Worm (Caenorhabditis elegans) whole organism, L4 larva: ENCODE measurements around the gene mig-13.

Experiments
- F26F4.8 ChIP-seq: fragments of 200-800 bp; sonication (Bioruptor generic); conservative IDR thresholded peaks from 2 replicates; pipeline ENCODE4 v1.3.6; 2022; ENCODE audit warnings: missing genetic modification characterization, missing compliant biosample characterization
- F44E2.7 ChIP-seq: fragments of 200-800 bp; sonication (Bioruptor generic); IDR thresholded peaks from 2 replicates; pipeline ENCODE4 v2.1.2; 2022; ENCODE audit warnings: missing genetic modification characterization, missing compliant biosample characterization
- R02D3.7 ChIP-seq: fragments of 150-350 bp; sonication (generic microtip); optimal IDR thresholded peaks from 3 replicates; lab custom pipeline; 2014; ENCODE audit warnings: missing biosample characterization, missing genetic modification characterization
- T26A8.4 ChIP-seq: fragments of 200-800 bp; sonication (Bioruptor generic); IDR thresholded peaks from 2 replicates; pipeline ENCODE4 v1.3.6; 2022; ENCODE audit warnings: missing genetic modification characterization, missing compliant biosample characterization
- Y105C5A.15 ChIP-seq: fragments of 200-800 bp; sonication (Bioruptor generic); IDR thresholded peaks from 2 replicates; pipeline ENCODE4 v1.3.6; 2022; ENCODE audit warnings: missing genetic modification characterization, missing compliant biosample characterization
- ZK337.2 ChIP-seq: fragments of 200-800 bp; sonication (Bioruptor generic); IDR thresholded peaks from 2 replicates; pipeline ENCODE4 v1.3.6; 2022; ENCODE audit warnings: missing genetic modification reagents, missing genetic modification characterization, missing compliant biosample characterization
- attf-4 ChIP-seq: sonication (generic microtip); optimal IDR thresholded peaks from 3 replicates; lab custom pipeline; 2017; ENCODE audit warnings: missing biosample characterization, missing genetic modification characterization
- ceh-32 ChIP-seq: sonication (generic microtip); optimal IDR thresholded peaks from 2 replicates; lab custom pipeline; 2016; ENCODE audit warnings: mild to moderate bottlenecking, missing genetic modification characterization, missing compliant biosample characterization; ENCODE audit not compliant: poor library complexity
- ceh-44 ChIP-seq: fragments of 200-800 bp; sonication (Bioruptor generic); IDR thresholded peaks from 2 replicates; pipeline ENCODE4 v1.3.6; 2022; ENCODE audit warnings: missing genetic modification reagents, missing genetic modification characterization, missing compliant biosample characterization
- ceh-82 ChIP-seq: sonication (generic microtip); optimal IDR thresholded peaks from 2 replicates; lab custom pipeline; 2017; ENCODE audit warnings: missing biosample characterization, missing genetic modification characterization
- ctbp-1 ChIP-seq: fragments of 200-800 bp; sonication (Bioruptor generic); IDR thresholded peaks from 2 replicates; pipeline ENCODE4 v1.3.6; 2022; ENCODE audit warnings: missing genetic modification reagents, missing genetic modification characterization, missing compliant biosample characterization
- daf-19 ChIP-seq: fragments of 200-800 bp; sonication (Bioruptor generic); conservative IDR thresholded peaks from 2 replicates; pipeline ENCODE4 v1.3.6; 2022; ENCODE audit warnings: missing genetic modification characterization, missing compliant biosample characterization
- daf-8 ChIP-seq: fragments of 200-800 bp; sonication (Bioruptor generic); IDR thresholded peaks from 2 replicates; pipeline ENCODE4 v1.3.6; 2022; ENCODE audit warnings: missing genetic modification characterization, missing compliant biosample characterization
- dmd-6 ChIP-seq: fragments of 200-800 bp; sonication (Bioruptor generic); IDR thresholded peaks from 2 replicates; pipeline ENCODE4 v1.3.6; 2022; ENCODE audit warnings: missing genetic modification reagents, missing genetic modification characterization, missing compliant biosample characterization
- dmd-8 ChIP-seq: fragments of 200-800 bp; sonication (Bioruptor generic); IDR thresholded peaks from 2 replicates; pipeline ENCODE4 v1.3.6; 2022; ENCODE audit warnings: missing genetic modification characterization, missing compliant biosample characterization
- dmd-9 ChIP-seq: fragments of 200-800 bp; sonication (Bioruptor generic); IDR thresholded peaks from 2 replicates; pipeline ENCODE4 v1.3.6; 2022; ENCODE audit warnings: missing genetic modification reagents, missing genetic modification characterization, missing compliant biosample characterization
- egl-43 ChIP-seq: fragments of 200-800 bp; sonication (Bioruptor generic); IDR thresholded peaks from 2 replicates; pipeline ENCODE4 v1.3.6; 2022; ENCODE audit warnings: missing genetic modification reagents, missing genetic modification characterization, missing compliant biosample characterization
- fkh-10 ChIP-seq: fragments of 150-350 bp; optimal IDR thresholded peaks from 2 replicates; lab custom pipeline; 2014; ENCODE audit warnings: missing biosample characterization, missing genetic modification reagents, missing genetic modification characterization
- fos-1 ChIP-seq: fragments of 150-350 bp; optimal IDR thresholded peaks from 2 replicates; lab custom pipeline; 2014; ENCODE audit warnings: missing biosample characterization, missing genetic modification characterization
- hlh-11 ChIP-seq: fragments of 200-800 bp; sonication (Bioruptor generic); optimal IDR thresholded peaks from 2 replicates; lab custom pipeline; 2018; ENCODE audit warnings: mild to moderate bottlenecking, missing genetic modification characterization, missing compliant biosample characterization
- hlh-30 ChIP-seq: sonication (generic microtip); optimal IDR thresholded peaks from 2 replicates; lab custom pipeline; 2017; ENCODE audit warnings: antibody characterized with exemption, mild to moderate bottlenecking, missing genetic modification characterization, missing compliant biosample characterization; ENCODE audit not compliant: insufficient read depth
- jun-1 ChIP-seq: fragments of 150-350 bp; optimal IDR thresholded peaks from 2 replicates; lab custom pipeline; 2014; ENCODE audit warnings: missing biosample characterization, missing genetic modification reagents, missing genetic modification characterization
- lin-1 ChIP-seq: fragments of 200-800 bp; sonication (Bioruptor generic); IDR thresholded peaks from 2 replicates; pipeline ENCODE4 v1.3.6; 2022; ENCODE audit warnings: missing genetic modification reagents, missing genetic modification characterization, missing compliant biosample characterization
- lin-29 ChIP-seq: fragments of 200-800 bp; sonication (Bioruptor generic); IDR thresholded peaks from 2 replicates; pipeline ENCODE4 v1.3.6; 2022; ENCODE audit warnings: missing genetic modification reagents, missing genetic modification characterization, missing compliant biosample characterization
- lin-38 ChIP-seq: fragments of 200-800 bp; sonication (Bioruptor generic); IDR thresholded peaks from 2 replicates; pipeline ENCODE4 v1.3.6; 2022; ENCODE audit warnings: missing genetic modification reagents, missing genetic modification characterization, missing compliant biosample characterization
- lsy-2 ChIP-seq, 2 experiments: fragments of 150-350 bp in 1 of 2; sonication (generic microtip) in 1 of 2; optimal IDR thresholded peaks; 2 replicates each; lab custom pipeline; 2014 to 2017; ENCODE audit warnings: missing biosample characterization in 2 of 2, missing genetic modification characterization in 2 of 2
- madf-5 ChIP-seq, 2 experiments: fragments of 200-800 bp; sonication (Bioruptor generic); IDR thresholded peaks; 2 replicates each; pipeline ENCODE4 v1.3.6; 2022; ENCODE audit warnings: missing compliant biosample characterization in 2 of 2, missing genetic modification characterization in 2 of 2
- mep-1 ChIP-seq: fragments of 150-350 bp; sonication (generic microtip); optimal IDR thresholded peaks from 3 replicates; lab custom pipeline; 2014; ENCODE audit warnings: missing biosample characterization, missing genetic modification characterization
- mes-2 ChIP-seq: sonication (generic microtip); optimal IDR thresholded peaks from 2 replicates; lab custom pipeline; 2016; ENCODE audit warnings: missing genotype, mild to moderate bottlenecking, missing genetic modification characterization, missing compliant biosample characterization; ENCODE audit not compliant: poor library complexity, severe bottlenecking
- nhr-102 ChIP-seq: sonication (generic microtip); optimal IDR thresholded peaks from 2 replicates; lab custom pipeline; 2016; ENCODE audit warnings: mild to moderate bottlenecking, missing genetic modification characterization, moderate library complexity, missing compliant biosample characterization
- nhr-111 ChIP-seq: fragments of 200-800 bp; sonication (Bioruptor generic); optimal IDR thresholded peaks from 2 replicates; lab custom pipeline; 2018; ENCODE audit warnings: mild to moderate bottlenecking, missing genetic modification characterization, missing compliant biosample characterization
- nhr-237 ChIP-seq: sonication (generic microtip); optimal IDR thresholded peaks from 2 replicates; lab custom pipeline; 2017; ENCODE audit warnings: missing biosample characterization, missing genetic modification characterization
- nhr-25 ChIP-seq: sonication (generic microtip); optimal IDR thresholded peaks from 2 replicates; lab custom pipeline; 2017; ENCODE audit warnings: missing genetic modification characterization, mild to moderate bottlenecking, missing compliant biosample characterization, antibody characterized with exemption, moderate library complexity, borderline replicate concordance; ENCODE audit not compliant: insufficient read depth
- nhr-28 ChIP-seq: fragments of 150-350 bp; optimal IDR thresholded peaks from 2 replicates; lab custom pipeline; 2014; ENCODE audit warnings: missing biosample characterization, missing genetic modification characterization
- nhr-41 ChIP-seq: fragments of 200-800 bp; sonication (Bioruptor generic); IDR thresholded peaks from 2 replicates; pipeline ENCODE4 v1.3.6; 2022; ENCODE audit warnings: missing genetic modification reagents, missing genetic modification characterization, missing compliant biosample characterization
- nhr-6 ChIP-seq: fragments of 150-350 bp; optimal IDR thresholded peaks from 2 replicates; lab custom pipeline; 2014; ENCODE audit warnings: missing biosample characterization, missing genetic modification characterization
- nhr-76 ChIP-seq: fragments of 150-350 bp; optimal IDR thresholded peaks from 2 replicates; lab custom pipeline; 2014; ENCODE audit warnings: missing biosample characterization, missing genetic modification characterization
- nhr-77 ChIP-seq: fragments of 150-350 bp; optimal IDR thresholded peaks from 2 replicates; lab custom pipeline; 2014; ENCODE audit warnings: missing biosample characterization, missing genetic modification characterization
- pha-4 ChIP-seq, 2 experiments: fragments of 150-350 bp in 1 of 2; fragments of 200-800 bp in 1 of 2; sonication (Bioruptor generic) in 1 of 2; IDR thresholded peaks in 1 of 2; optimal IDR thresholded peaks in 1 of 2; 2 replicates each; pipeline versions ENCODE4 v1.3.6 to Lab custom; 2014 to 2022; ENCODE audit warnings: missing genetic modification characterization in 2 of 2, missing genetic modification reagents in 2 of 2, missing biosample characterization in 1 of 2, missing compliant biosample characterization in 1 of 2
- php-3 ChIP-seq: fragments of 200-800 bp; sonication (Bioruptor generic); IDR thresholded peaks from 2 replicates; pipeline ENCODE4 v1.3.6; 2022; ENCODE audit warnings: missing genetic modification reagents, missing genetic modification characterization, missing compliant biosample characterization
- pqm-1 ChIP-seq: sonication (generic microtip); optimal IDR thresholded peaks from 2 replicates; lab custom pipeline; 2017; ENCODE audit warnings: missing biosample characterization, missing genetic modification characterization
- saeg-2 ChIP-seq: fragments of 200-800 bp; sonication (Bioruptor generic); IDR thresholded peaks from 2 replicates; pipeline ENCODE4 v1.3.6; 2022; ENCODE audit warnings: missing genetic modification reagents, missing genetic modification characterization, missing compliant biosample characterization
- snpc-4 ChIP-seq: fragments of 150-350 bp; optimal IDR thresholded peaks from 2 replicates; lab custom pipeline; 2014; ENCODE audit warnings: missing biosample characterization, missing genetic modification characterization
- spr-1 ChIP-seq: sonication (generic microtip); optimal IDR thresholded peaks from 2 replicates; lab custom pipeline; 2016; ENCODE audit warnings: mild to moderate bottlenecking, missing genetic modification characterization, missing compliant biosample characterization
- unc-62 ChIP-seq, 3 experiments: fragments of 150-350 bp in 1 of 3; sonication (generic microtip); optimal IDR thresholded peaks in 2 of 3; peaks in 1 of 3; 1 replicate in 1 of 3; 2 replicates in 2 of 3; lab custom pipeline; 2014 to 2017; ENCODE audit warnings: missing biosample characterization in 3 of 3, missing genetic modification characterization in 3 of 3, missing genetic modification reagents in 3 of 3, missing genotype in 1 of 3
- vab-7 ChIP-seq: fragments of 200-800 bp; sonication (Bioruptor generic); IDR thresholded peaks from 2 replicates; pipeline ENCODE4 v1.3.6; 2022; ENCODE audit warnings: missing genetic modification reagents, missing genetic modification characterization, missing compliant biosample characterization
- zfp-2 ChIP-seq: sonication (generic microtip); optimal IDR thresholded peaks from 2 replicates; lab custom pipeline; 2016; ENCODE audit warnings: mild to moderate bottlenecking, missing genetic modification characterization, missing compliant biosample characterization
- zip-2 ChIP-seq: fragments of 150-350 bp; optimal IDR thresholded peaks from 2 replicates; lab custom pipeline; 2014; ENCODE audit warnings: missing biosample characterization, missing genetic modification characterization
- ztf-11 ChIP-seq: fragments of 150-350 bp; optimal IDR thresholded peaks from 2 replicates; lab custom pipeline; 2014; ENCODE audit warnings: missing biosample characterization, missing genetic modification characterization
- ztf-7 ChIP-seq: fragments of 150-350 bp; optimal IDR thresholded peaks from 2 replicates; lab custom pipeline; 2014; ENCODE audit warnings: missing biosample characterization, missing genetic modification characterization

The mig-13 gene

ce11 chrX:4788958-4789357 lies 11.0 kb downstream of the mig-13 start:
- TF ChIP-seq attf-4 (tag; lab: Kevin White, UChicago) (no peak), ZK337.2 (GFP tag; lab: Robert Waterston, UW) (peak; percentile 56; the same call in 1 of the 2 replicates), F44E2.7 (GFP tag; lab: Robert Waterston, UW) (peak; percentile 78; the same call in 1 of the 2 replicates), ceh-82 (tag; lab: Kevin White, UChicago) (no peak), Y105C5A.15 (GFP tag; lab: Robert Waterston, UW) (0 out of 2 replicates have a peak, but pooled peaks have one; percentile 70), R02D3.7 (peak; percentile 30), ceh-32 (tag; lab: Kevin White, UChicago) (no peak), egl-43 (GFP tag; lab: Robert Waterston, UW) (peak; percentile 92), lsy-2 (tag; optimal IDR thresholded peaks at IDR 0.05; lab: Kevin White, UChicago) (peak in 1 of 2 experiments; percentile 54), php-3 (GFP tag; lab: Robert Waterston, UW) (peak; percentile 60; the same call in 1 of the 2 replicates), spr-1 (tag; lab: Kevin White, UChicago) (peak; percentile 25), nhr-28 (tag; lab: Kevin White, UChicago) (peak; percentile 23), hlh-30 (tag; lab: Kevin White, UChicago) (peak; percentile 44), daf-19 (peak; percentile 54; the same call in 1 of the 2 replicates), lin-38 (GFP tag; lab: Robert Waterston, UW) (peak; percentile 76), lin-29 (GFP tag; lab: Robert Waterston, UW) (peak; percentile 50; the same call in 1 of the 2 replicates), zip-2 (tag; lab: Kevin White, UChicago) (no peak), daf-8 (no peak), lin-1 (GFP tag; lab: Robert Waterston, UW) (peak; percentile 49), nhr-237 (tag; lab: Kevin White, UChicago) (no peak), snpc-4 (tag; lab: Kevin White, UChicago) (no peak), dmd-9 (GFP tag; lab: Robert Waterston, UW) (peak; percentile 47; the same call in 1 of the 2 replicates), hlh-11 (tag; lab: Kevin White, UChicago) (peak; percentile 60), dmd-8 (peak; percentile 90), pha-4 (GFP tag; IDR thresholded peaks at IDR 0.05; lab: Robert Waterston, UW) (peak; percentile 84), pha-4 (tag; optimal IDR thresholded peaks at IDR 0.05; lab: Kevin White, UChicago) (no peak), T26A8.4 (no peak), vab-7 (peak; percentile 85), ztf-7 (tag; lab: Kevin White, UChicago) (no peak), ceh-44 (GFP tag; lab: Robert Waterston, UW) (0 out of 2 replicates have a peak, but pooled peaks have one; percentile 24), jun-1 (tag; lab: Kevin White, UChicago) (no peak), zfp-2 (tag; lab: Kevin White, UChicago) (no peak), nhr-41 (GFP tag; lab: Robert Waterston, UW) (peak; percentile 79; the same call in 1 of the 2 replicates), saeg-2 (GFP tag; lab: Robert Waterston, UW) (no peak), pqm-1 (tag; lab: Kevin White, UChicago) (peak; percentile 11), nhr-76 (tag; lab: Kevin White, UChicago) (no peak), mep-1 (tag; lab: Kevin White, UChicago) (peak; percentile 58), mes-2 (tag; lab: Kevin White, UChicago) (peak; percentile 80), unc-62 (GFP tag; optimal IDR thresholded peaks at IDR 0.05 in 1 of 2; lab: Kevin White, UChicago) (peak in 1 of 2 experiments; percentile 18), unc-62 (tag; optimal IDR thresholded peaks at IDR 0.05; lab: Kevin White, UChicago) (no peak), nhr-102 (tag; lab: Kevin White, UChicago) (peak; percentile 65), ztf-11 (tag; lab: Kevin White, UChicago) (no peak), nhr-6 (no peak), fkh-10 (no peak), madf-5 (GFP tag; IDR thresholded peaks at IDR 0.05; lab: Robert Waterston, UW) (peak; percentile 76 to 77; a peak in 2 of 4 replicates), ctbp-1 (peak; percentile 85), nhr-25 (tag; lab: Kevin White, UChicago) (no peak), dmd-6 (GFP tag; lab: Robert Waterston, UW) (peak; percentile 70), F26F4.8 (GFP tag; lab: Robert Waterston, UW) (peak; percentile 92), nhr-77 (tag; lab: Kevin White, UChicago) (no peak), nhr-111 (GFP tag; lab: Kevin White, UChicago) (no peak), fos-1 (tag; lab: Kevin White, UChicago) (no peak)
